Worm (Caenorhabditis elegans): ENCODE measurements around the gene irld-18.

The irld-18 gene

ce11 chrIV:14599321-14599720, 18.5 kb upstream of the irld-18 start:
- TF ChIP-seq nhr-85 (tag), result peak; percentile 67
- TF ChIP-seq nhr-20 (tag; optimal IDR thresholded peaks at IDR 0.05), result peak; percentile 46
- TF ChIP-seq blmp-1 (tag; optimal IDR thresholded peaks at IDR 0.05), result peak; percentile 12
- peak in 1 of 6 experiments; percentile 55 for TF ChIP-seq elt-3 (tag; optimal IDR thresholded peaks at IDR 0.05)
- TF ChIP-seq ets-5 (GFP tag; IDR thresholded peaks at IDR 0.05), result no peak

DNA sequence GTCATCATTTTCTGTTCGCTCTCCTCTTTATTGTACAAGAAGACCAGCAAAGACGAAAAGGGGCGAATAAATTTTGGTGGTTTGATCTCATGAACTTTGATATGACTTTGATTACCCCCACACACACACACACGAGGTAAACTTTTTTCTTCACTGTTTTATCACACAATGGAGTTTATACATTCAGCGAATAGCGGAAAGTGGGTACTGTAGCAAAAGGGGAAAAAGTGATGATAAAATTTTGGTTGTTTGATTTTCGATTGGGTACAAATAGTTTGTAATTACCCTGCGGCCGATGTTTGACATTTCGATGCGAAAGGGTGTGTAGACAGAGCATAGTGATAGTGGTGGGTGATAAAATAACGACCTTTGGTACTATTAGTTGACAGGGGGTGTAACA, 13.4 kb upstream of the irld-18 start:
- TF ChIP-seq dsc-1 (tag; optimal IDR thresholded peaks at IDR 0.05) (no peak), ceh-63 (GFP tag; optimal IDR thresholded peaks at IDR 0.05) (no peak), alr-1 (tag; optimal IDR thresholded peaks at IDR 0.05; ENCODE audit: borderline replicate concordance) (no peak), ets-5 (GFP tag; IDR thresholded peaks at IDR 0.05) (no peak), aha-1 (tag; optimal IDR thresholded peaks at IDR 0.05) (no peak), swsn-7 (tag; optimal IDR thresholded peaks at IDR 0.05) (peak; percentile 27), C16A3.4 (tag; optimal IDR thresholded peaks at IDR 0.05) (peak; percentile 48), zip-4 (GFP tag; optimal IDR thresholded peaks at IDR 0.05) (no peak), snpc-4 (tag; optimal IDR thresholded peaks at IDR 0.05) (no peak), efl-1 (optimal IDR thresholded peaks at IDR 0.05) (peak; percentile 7 to 37), efl-1 (GFP tag; optimal IDR thresholded peaks at IDR 0.05 in 1 of 2) (peak in 1 of 2 experiments; percentile 94), hpl-2 (GFP tag; optimal IDR thresholded peaks at IDR 0.05) (no peak), isw-1 (GFP tag; IDR thresholded peaks at IDR 0.05) (no peak), ztf-11 (tag; optimal IDR thresholded peaks at IDR 0.05) (no peak), tbx-2 (tag; optimal IDR thresholded peaks at IDR 0.05) (peak; percentile 86), efl-3 (GFP tag; optimal IDR thresholded peaks at IDR 0.05) (no peak), ceh-82 (tag; optimal IDR thresholded peaks at IDR 0.05) (peak in 1 of 3 experiments; percentile 28), F16B12.6 (tag; optimal IDR thresholded peaks at IDR 0.05) (no peak), pag-3 (tag; optimal IDR thresholded peaks at IDR 0.05; ENCODE audit: borderline replicate concordance, insufficient read depth) (peak; percentile 64), pqm-1 (tag; optimal IDR thresholded peaks at IDR 0.05) (peak; percentile 86), egl-27 (tag; optimal IDR thresholded peaks at IDR 0.05) (peak; percentile 83 to 87), elt-2 (tag; optimal IDR thresholded peaks at IDR 0.05) (peak; percentile 99), elt-3 (tag; optimal IDR thresholded peaks at IDR 0.05) (peak; percentile 94 to 99 (median 98)), nhr-19 (GFP tag; conservative IDR thresholded peaks at IDR 0.05) (peak; percentile 90), nhr-71 (tag; optimal IDR thresholded peaks at IDR 0.05) (peak; percentile 97), ceh-90 (tag; optimal IDR thresholded peaks at IDR 0.05) (no peak), mef-2 (tag; optimal IDR thresholded peaks at IDR 0.05) (no peak), nhr-85 (tag) (peak; percentile 100), fos-1 (tag; optimal IDR thresholded peaks at IDR 0.05) (peak; percentile 59), ceh-88 (GFP tag; IDR thresholded peaks at IDR 0.05) (peak; percentile 45; the same call in 1 of the 2 replicates), fkh-10 (GFP tag; optimal IDR thresholded peaks at IDR 0.05) (no peak), nhr-76 (tag; optimal IDR thresholded peaks at IDR 0.05) (peak; percentile 65), lin-15B (tag; optimal IDR thresholded peaks at IDR 0.05) (no peak), sup-37 (GFP tag; optimal IDR thresholded peaks at IDR 0.05) (no peak), unc-86 (tag; optimal IDR thresholded peaks at IDR 0.05) (no peak), lin-14 (GFP tag; optimal IDR thresholded peaks at IDR 0.05) (peak; percentile 94), lsy-2 (tag; optimal IDR thresholded peaks at IDR 0.05) (peak; percentile 76 to 94), mab-9 (GFP tag; IDR thresholded peaks at IDR 0.05) (no peak), aly-2 (tag; optimal IDR thresholded peaks at IDR 0.05) (no peak), lin-39 (tag; optimal IDR thresholded peaks at IDR 0.05) (no peak), skn-1 (tag; optimal IDR thresholded peaks at IDR 0.05) (peak; percentile 82), nhr-77 (tag; optimal IDR thresholded peaks at IDR 0.05) (peak; percentile 84), nhr-84 (tag; optimal IDR thresholded peaks at IDR 0.05) (no peak), ama-1 (optimal IDR thresholded peaks at IDR 0.05) (no peak), fkh-4 (tag; optimal IDR thresholded peaks at IDR 0.05; ENCODE audit: borderline replicate concordance) (no peak), fkh-8 (tag; optimal IDR thresholded peaks at IDR 0.05) (no peak), sox-4 (tag; optimal IDR thresholded peaks at IDR 0.05) (no peak), nhr-20 (tag; optimal IDR thresholded peaks at IDR 0.05) (peak; percentile 100), Y116A8C.19 (tag; optimal IDR thresholded peaks at IDR 0.05; ENCODE audit: borderline replicate concordance) (no peak), nhr-90 (tag; optimal IDR thresholded peaks at IDR 0.05; ENCODE audit: poor library complexity) (peak; percentile 94)
